Worm (Caenorhabditis elegans) whole organism, L4 larva: Measurements from ENCODE around the gene ttc-17.

Experiments
- duxl-1 ChIP-seq: sonication (generic microtip); optimal IDR thresholded peaks from 2 replicates; lab custom pipeline; 2016; ENCODE audit warnings: mild to moderate bottlenecking, missing genetic modification characterization, moderate library complexity, missing compliant biosample characterization; ENCODE audit not compliant: poor library complexity
- lin-39 ChIP-seq: fragments of 150-350 bp; optimal IDR thresholded peaks from 2 replicates; lab custom pipeline; 2014; ENCODE audit warnings: missing biosample characterization, missing genetic modification reagents, missing genetic modification characterization
- lir-3 ChIP-seq: sonication (generic microtip); optimal IDR thresholded peaks from 2 replicates; lab custom pipeline; 2016; ENCODE audit warnings: mild to moderate bottlenecking, missing genetic modification characterization, missing compliant biosample characterization
- nhr-237 ChIP-seq: sonication (generic microtip); optimal IDR thresholded peaks from 2 replicates; lab custom pipeline; 2017; ENCODE audit warnings: missing biosample characterization, missing genetic modification characterization
- pqm-1 ChIP-seq: sonication (generic microtip); optimal IDR thresholded peaks from 2 replicates; lab custom pipeline; 2017; ENCODE audit warnings: missing biosample characterization, missing genetic modification characterization

- TF ChIP-seq pqm-1 (tag; lab: Kevin White, UChicago) (peak; percentile 46), lin-39 (tag; lab: Kevin White, UChicago) (no peak), nhr-237 (tag; lab: Kevin White, UChicago) (no peak), lir-3 (tag; lab: Kevin White, UChicago) (no peak), duxl-1 (tag; lab: Kevin White, UChicago) (no peak)
Measured at ce11 chrV:8977895-8978294, 21.1 kb downstream of the ttc-17 start.
